Worm (Caenorhabditis elegans): Measurements from ENCODE around the gene npp-22.
A peak's percentile ranks its signal among the peaks of the same experiment; 100 is the strongest.

Gene npp-22

DNA sequence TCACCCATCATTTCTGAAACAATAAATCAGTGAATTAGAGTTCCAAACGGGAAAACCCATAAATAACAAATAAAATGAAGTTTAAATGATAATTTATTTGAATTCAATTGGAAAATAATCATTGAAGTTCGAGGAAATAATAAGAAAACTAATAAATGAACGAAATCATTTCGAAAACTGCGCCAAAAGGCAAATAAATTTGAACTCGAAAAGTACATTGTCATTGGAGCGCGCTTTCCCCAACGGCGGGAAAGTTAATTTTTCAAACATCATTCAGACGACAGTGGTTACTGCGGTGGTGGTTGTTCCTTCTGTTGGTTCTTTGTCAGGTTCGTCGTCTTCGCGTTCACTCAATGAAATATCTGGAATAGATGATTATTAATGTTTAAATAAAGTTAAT is at the start of gene npp-22:
Gene npp-22 (minus strand): TSS at position 13 of the 400 bp plus-strand sequence.
- TF ChIP-seq mep-1 (tag; optimal IDR thresholded peaks at IDR 0.05): peak; percentile 58
- no peak for TF ChIP-seq unc-62 (GFP tag; optimal IDR thresholded peaks at IDR 0.05)

DNA sequence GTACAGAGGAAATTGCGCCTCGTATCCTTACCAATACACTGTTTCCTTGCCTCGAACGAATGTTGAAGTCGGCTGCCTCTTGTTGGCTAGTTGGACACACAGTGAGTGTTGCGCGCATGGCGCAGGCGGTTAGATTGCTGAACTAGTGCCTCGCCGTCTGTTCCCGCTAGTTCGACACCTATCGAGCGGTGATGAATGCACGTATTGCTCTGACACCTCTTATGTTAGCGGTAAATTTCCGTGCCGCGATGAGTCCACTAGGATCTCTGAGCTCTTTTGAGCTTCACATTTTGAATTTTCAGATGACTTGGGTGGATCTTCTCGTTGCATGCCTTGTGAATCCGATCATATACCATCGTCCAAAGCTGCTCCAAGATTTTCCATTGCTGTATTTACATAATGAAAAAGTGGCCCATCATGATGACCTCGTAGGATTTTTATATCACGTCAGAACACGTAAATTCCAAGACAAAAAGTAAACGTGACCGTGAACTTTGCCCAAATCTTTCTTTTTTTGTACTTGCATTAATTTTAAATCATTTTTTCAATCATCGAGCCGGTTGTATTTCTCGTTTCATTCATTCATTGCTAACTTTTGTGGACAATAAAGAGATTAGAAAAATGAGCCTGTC is 49.7 kb upstream of the npp-22 start, which contains the start of gene F55A11.11:
Gene F55A11.11 (plus strand): TSS at position 341 of the 632 bp plus-strand sequence.
- TF ChIP-seq tbx-8 (GFP tag; optimal IDR thresholded peaks at IDR 0.05) (peak; percentile 86), ztf-11 (tag; optimal IDR thresholded peaks at IDR 0.05) (peak; percentile 60), elt-1 (tag; optimal IDR thresholded peaks at IDR 0.05; ENCODE audit: borderline replicate concordance, insufficient read depth) (peak; percentile 17), M03D4.4 (tag; optimal IDR thresholded peaks at IDR 0.05) (peak; percentile 97), elt-3 (tag; optimal IDR thresholded peaks at IDR 0.05) (no peak), ceh-83 (GFP tag; optimal IDR thresholded peaks at IDR 0.05) (peak; percentile 97), sem-2 (GFP tag; optimal IDR thresholded peaks at IDR 0.05) (peak; percentile 94), zip-8 (tag; optimal IDR thresholded peaks at IDR 0.05) (no peak), mep-1 (tag; optimal IDR thresholded peaks at IDR 0.05) (peak; percentile 57), ham-2 (GFP tag; optimal IDR thresholded peaks at IDR 0.05) (peak; percentile 98), nhr-2 (tag; optimal IDR thresholded peaks at IDR 0.05) (no peak), mab-5 (tag; optimal IDR thresholded peaks at IDR 0.05) (no peak), lin-32 (GFP tag; optimal IDR thresholded peaks at IDR 0.05) (peak; percentile 96), nhr-237 (tag; optimal IDR thresholded peaks at IDR 0.05) (peak; percentile 41), hlh-1 (tag; optimal IDR thresholded peaks at IDR 0.05) (peak; percentile 60), unc-39 (tag; optimal IDR thresholded peaks at IDR 0.05) (peak; percentile 52), ces-1 (GFP tag; optimal IDR thresholded peaks at IDR 0.05) (no peak), ceh-39 (tag; optimal IDR thresholded peaks at IDR 0.05) (peak; percentile 28), lin-13 (tag; optimal IDR thresholded peaks at IDR 0.05) (peak; percentile 83), sptf-1 (tag; optimal IDR thresholded peaks at IDR 0.05) (peak; percentile 98), nhr-28 (tag; optimal IDR thresholded peaks at IDR 0.05) (peak; percentile 46), blmp-1 (tag; optimal IDR thresholded peaks at IDR 0.05) (no peak), snpc-4 (tag; optimal IDR thresholded peaks at IDR 0.05) (no peak), pha-4 (tag; optimal IDR thresholded peaks at IDR 0.05) (peak; percentile 92), unc-120 (tag; optimal IDR thresholded peaks at IDR 0.05; ENCODE audit: poor library complexity, severe bottlenecking) (peak; percentile 95), mls-2 (tag; optimal IDR thresholded peaks at IDR 0.05) (peak; percentile 98), nhr-12 (tag; optimal IDR thresholded peaks at IDR 0.05) (peak; percentile 85), lsy-2 (tag; optimal IDR thresholded peaks at IDR 0.05) (peak; percentile 28), ceh-43 (GFP tag; optimal IDR thresholded peaks at IDR 0.05) (peak; percentile 92), flh-1 (GFP tag; optimal IDR thresholded peaks at IDR 0.05) (peak; percentile 90), cnd-1 (tag; optimal IDR thresholded peaks at IDR 0.05) (peak; percentile 97), unc-62 (GFP tag; optimal IDR thresholded peaks at IDR 0.05) (peak; percentile 73), drap-1 (GFP tag; optimal IDR thresholded peaks at IDR 0.05) (peak; percentile 99), bed-3 (GFP tag; optimal IDR thresholded peaks at IDR 0.05) (peak; percentile 91), nhr-76 (tag; optimal IDR thresholded peaks at IDR 0.05) (no peak)

DNA sequence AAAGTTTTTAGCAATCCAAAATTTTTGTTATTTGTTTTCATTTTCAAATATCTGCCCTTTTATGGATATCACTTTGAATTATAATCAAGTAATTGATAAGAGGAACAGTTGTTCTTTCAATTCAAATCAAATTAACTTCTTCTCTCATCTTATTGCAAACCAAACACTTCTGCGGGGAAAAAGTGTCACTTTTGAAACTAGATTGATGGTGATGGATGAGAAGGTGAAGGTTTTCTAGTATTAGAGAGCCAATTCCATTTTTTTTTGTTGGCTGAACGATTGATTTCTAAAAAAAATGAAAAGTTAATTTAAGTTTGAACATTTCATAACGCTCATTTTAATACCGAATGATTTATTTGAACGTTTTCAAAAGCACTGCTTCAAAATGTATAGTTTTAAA is 46.5 kb upstream of the npp-22 start:
- TF ChIP-seq unc-62 (GFP tag; optimal IDR thresholded peaks at IDR 0.05) (peak; percentile 74), elt-3 (tag; optimal IDR thresholded peaks at IDR 0.05) (no peak)

DNA sequence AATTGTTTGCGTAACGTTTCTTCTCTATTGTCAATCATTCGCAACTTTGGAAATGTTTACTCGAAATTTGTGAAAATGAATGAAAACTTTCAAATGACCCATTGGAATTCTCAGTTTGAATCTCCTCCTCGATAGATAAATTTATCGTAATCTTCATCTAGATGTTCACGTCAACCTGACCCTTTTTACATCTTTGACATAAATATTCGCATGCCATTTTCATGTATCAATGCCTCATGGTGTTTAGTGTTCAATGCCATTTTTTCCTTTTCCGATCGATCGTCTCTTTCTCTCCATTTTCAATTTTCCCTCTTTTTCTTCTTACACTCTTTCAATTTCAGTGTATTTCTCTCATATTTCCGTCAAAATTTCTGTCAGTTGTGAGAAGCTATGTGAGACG is 46.0 kb upstream of the npp-22 start:
- TF ChIP-seq elt-1 (tag; optimal IDR thresholded peaks at IDR 0.05; ENCODE audit: borderline replicate concordance, insufficient read depth) (peak; percentile 33), bed-3 (GFP tag; optimal IDR thresholded peaks at IDR 0.05) (no peak)

All from whole organism, mixed stage, embryonic.